Worm (Caenorhabditis elegans) whole organism, mixed stage, embryonic: ENCODE measurements around the gene sra-35.

Experiments used
- M03D4.4 ChIP-seq: sonication (generic microtip); optimal IDR thresholded peaks from 2 replicates; lab custom pipeline; 2017; ENCODE audit warnings: mild to moderate bottlenecking, missing genetic modification characterization, missing compliant biosample characterization
- bed-3 ChIP-seq: fragments of 200-800 bp; sonication (Bioruptor generic); optimal IDR thresholded peaks from 3 replicates; lab custom pipeline; 2018; ENCODE audit warnings: mild to moderate bottlenecking, missing genetic modification characterization, moderate library complexity, missing compliant biosample characterization
- blmp-1 ChIP-seq: fragments of 150-350 bp; optimal IDR thresholded peaks from 2 replicates; lab custom pipeline; 2014; ENCODE audit warnings: missing biosample characterization, missing genetic modification characterization
- ceh-43 ChIP-seq: fragments of 200-800 bp; sonication (Bioruptor generic); optimal IDR thresholded peaks from 2 replicates; lab custom pipeline; 2018; ENCODE audit warnings: mild to moderate bottlenecking, missing genetic modification characterization, moderate library complexity, missing compliant biosample characterization
- ceh-83 ChIP-seq: fragments of 200-800 bp; sonication (Bioruptor generic); optimal IDR thresholded peaks from 2 replicates; lab custom pipeline; 2018; ENCODE audit warnings: mild to moderate bottlenecking, missing genetic modification characterization, missing compliant biosample characterization
- ces-1 ChIP-seq: fragments of 150-350 bp; optimal IDR thresholded peaks from 2 replicates; lab custom pipeline; 2014; ENCODE audit warnings: missing biosample characterization, missing genetic modification reagents, missing genetic modification characterization
- cnd-1 ChIP-seq: fragments of 200-800 bp; sonication (Bioruptor generic); optimal IDR thresholded peaks from 2 replicates; lab custom pipeline; 2018; ENCODE audit warnings: mild to moderate bottlenecking, missing genetic modification characterization, missing compliant biosample characterization
- elt-1 ChIP-seq: sonication (generic microtip); optimal IDR thresholded peaks from 2 replicates; lab custom pipeline; 2017; ENCODE audit warnings: missing genetic modification characterization, mild to moderate bottlenecking, missing compliant biosample characterization, antibody characterized with exemption, moderate library complexity, borderline replicate concordance; ENCODE audit not compliant: insufficient read depth
- flh-1 ChIP-seq: fragments of 200-800 bp; sonication (Bioruptor generic); optimal IDR thresholded peaks from 2 replicates; lab custom pipeline; 2018; ENCODE audit warnings: mild to moderate bottlenecking, missing genetic modification characterization, moderate library complexity, missing compliant biosample characterization
- lsy-2 ChIP-seq: fragments of 150-350 bp; optimal IDR thresholded peaks from 2 replicates; lab custom pipeline; 2014; ENCODE audit warnings: missing biosample characterization, missing genetic modification characterization
- mep-1 ChIP-seq: fragments of 150-350 bp; optimal IDR thresholded peaks from 2 replicates; lab custom pipeline; 2017; ENCODE audit warnings: missing biosample characterization, missing genetic modification reagents, missing genetic modification characterization, inconsistent platforms
- mls-2 ChIP-seq: sonication (generic microtip); optimal IDR thresholded peaks from 2 replicates; lab custom pipeline; 2016; ENCODE audit warnings: mild to moderate bottlenecking, missing genetic modification characterization, moderate library complexity, missing compliant biosample characterization
- nhr-12 ChIP-seq: fragments of 150-350 bp; optimal IDR thresholded peaks from 2 replicates; lab custom pipeline; 2014; ENCODE audit warnings: missing biosample characterization, missing genetic modification characterization
- nhr-2 ChIP-seq: fragments of 150-350 bp; optimal IDR thresholded peaks from 2 replicates; lab custom pipeline; 2014; ENCODE audit warnings: missing biosample characterization, missing genetic modification characterization
- nhr-237 ChIP-seq: fragments of 150-350 bp; optimal IDR thresholded peaks from 2 replicates; lab custom pipeline; 2014; ENCODE audit warnings: missing biosample characterization, missing genetic modification characterization
- nhr-28 ChIP-seq: fragments of 150-350 bp; optimal IDR thresholded peaks from 2 replicates; lab custom pipeline; 2014; ENCODE audit warnings: missing biosample characterization, missing genetic modification characterization
- nhr-76 ChIP-seq: sonication (generic microtip); optimal IDR thresholded peaks from 2 replicates; lab custom pipeline; 2017; ENCODE audit warnings: missing biosample characterization, missing genetic modification characterization
- sem-2 ChIP-seq: fragments of 200-800 bp; sonication (Bioruptor generic); optimal IDR thresholded peaks from 2 replicates; lab custom pipeline; 2018; ENCODE audit warnings: mild to moderate bottlenecking, missing genetic modification characterization, missing compliant biosample characterization
- snpc-4 ChIP-seq: fragments of 150-350 bp; optimal IDR thresholded peaks from 2 replicates; lab custom pipeline; 2014; ENCODE audit warnings: missing biosample characterization, missing genetic modification characterization
- unc-120 ChIP-seq: sonication (generic microtip); optimal IDR thresholded peaks from 2 replicates; lab custom pipeline; 2017; ENCODE audit warnings: missing genetic modification characterization, missing compliant biosample characterization; ENCODE audit not compliant: poor library complexity, severe bottlenecking
- unc-39 ChIP-seq: fragments of 150-350 bp; optimal IDR thresholded peaks from 2 replicates; lab custom pipeline; 2014; ENCODE audit warnings: missing biosample characterization, missing genetic modification characterization
- ztf-11 ChIP-seq: fragments of 150-350 bp; optimal IDR thresholded peaks from 2 replicates; lab custom pipeline; 2014; ENCODE audit warnings: missing biosample characterization, missing genetic modification characterization

The sra-35 gene

ce11 chrII:4489288-4489687 is 38.4 kb downstream of the sra-35 start, which contains the start of gene T05C1.3:
TSS of gene T05C1.3 (minus strand) at chrII:4489388.
- TF ChIP-seq nhr-28 (tag; lab: Kevin White, UChicago) (no peak), nhr-2 (no peak), nhr-237 (no peak), bed-3 (GFP tag; lab: Kevin White, UChicago) (no peak), ceh-43 (GFP tag; lab: Kevin White, UChicago) (no peak), sem-2 (GFP tag; lab: Kevin White, UChicago) (no peak), unc-120 (no peak), mls-2 (tag; lab: Kevin White, UChicago) (no peak), blmp-1 (tag; lab: Kevin White, UChicago) (no peak)

ce11 chrII:4482021-4482420 is 45.7 kb downstream of the sra-35 start, which contains the start of gene T05C1.2:
TSS of gene T05C1.2 (minus strand) at chrII:4482121.
- TF ChIP-seq mep-1 (tag; lab: Kevin White, UChicago) = no peak
- no peak for TF ChIP-seq elt-1 (tag; lab: Kevin White, UChicago)
- TF ChIP-seq mls-2 (tag; lab: Kevin White, UChicago) = no peak
- no peak for TF ChIP-seq cnd-1 (tag; lab: Kevin White, UChicago)
- no peak for TF ChIP-seq ces-1 (GFP tag; lab: Kevin White, UChicago)
- TF ChIP-seq nhr-76 = no peak
- TF ChIP-seq unc-39 (tag; lab: Kevin White, UChicago) = no peak
- no peak for TF ChIP-seq nhr-12

- no peak for TF ChIP-seq sem-2 (GFP tag; lab: Kevin White, UChicago)
- no peak for TF ChIP-seq nhr-12
- no peak for TF ChIP-seq flh-1 (GFP tag; lab: Kevin White, UChicago)
- TF ChIP-seq lsy-2 (tag; lab: Kevin White, UChicago) = no peak
- no peak for TF ChIP-seq nhr-237
- TF ChIP-seq snpc-4 (tag; lab: Kevin White, UChicago) = no peak
- no peak for TF ChIP-seq M03D4.4 (tag; lab: Kevin White, UChicago)
- TF ChIP-seq elt-1 (tag; lab: Kevin White, UChicago) = no peak
- no peak for TF ChIP-seq ceh-83 (GFP tag; lab: Kevin White, UChicago)
- TF ChIP-seq ztf-11 (tag; lab: Kevin White, UChicago) = no peak
Measured at ce11 chrII:4478303-4478702, 49.4 kb downstream of the sra-35 start, which contains the start of gene T05C1.1. TSS of gene T05C1.1 (plus strand) at chrII:4478603.
